Fruit fly (Drosophila melanogaster): Measurements from ENCODE around the gene tal-3A.

- no peak for TF ChIP-seq CG7101 (tag; optimal IDR thresholded peaks at IDR 0.05)
- TF ChIP-seq CG14711 (tag; optimal IDR thresholded peaks at IDR 0.05) = no peak
- TF ChIP-seq Clk (GFP tag; optimal IDR thresholded peaks at IDR 0.05) = no peak
- no peak for TF ChIP-seq CG33017 (tag; optimal IDR thresholded peaks at IDR 0.05)
- TF ChIP-seq ovo (GFP tag; optimal IDR thresholded peaks at IDR 0.05) = no peak
- no peak for TF ChIP-seq tj (GFP tag; optimal IDR thresholded peaks at IDR 0.05)
- no peak for TF ChIP-seq CG7045 (GFP tag; optimal IDR thresholded peaks at IDR 0.05)
- TF ChIP-seq CG11617 (GFP tag; optimal IDR thresholded peaks at IDR 0.05) = no peak
- no peak for TF ChIP-seq cnc (optimal IDR thresholded peaks at IDR 0.05)
- no peak for TF ChIP-seq cic (GFP tag; optimal IDR thresholded peaks at IDR 0.05)
- TF ChIP-seq bab1 (GFP tag; optimal IDR thresholded peaks at IDR 0.05) = no peak
- no peak for TF ChIP-seq CG1620 (GFP tag; optimal IDR thresholded peaks at IDR 0.05)
- TF ChIP-seq toe (GFP tag; optimal IDR thresholded peaks at IDR 0.05) = no peak
Measured at dm6 chr3R:13861805-13862204, 48.9 kb downstream of the tal-3A start.

All from whole organism, adult.